Worm (Caenorhabditis elegans) whole organism, L4/young adult: ENCODE data around the gene cnnm-1.

ENCODE experiments used
- dao-5 ChIP-seq: sonication (generic microtip); optimal IDR thresholded peaks from 2 replicates; lab custom pipeline; 2016; ENCODE audit warnings: missing genotype, missing genetic modification characterization, moderate library complexity, missing compliant biosample characterization
- him-1 ChIP-seq: sonication (generic microtip); optimal IDR thresholded peaks from 2 replicates; lab custom pipeline; 2016; ENCODE audit warnings: missing genotype, missing genetic modification reagents, missing genetic modification characterization, missing compliant biosample characterization

DNA sequence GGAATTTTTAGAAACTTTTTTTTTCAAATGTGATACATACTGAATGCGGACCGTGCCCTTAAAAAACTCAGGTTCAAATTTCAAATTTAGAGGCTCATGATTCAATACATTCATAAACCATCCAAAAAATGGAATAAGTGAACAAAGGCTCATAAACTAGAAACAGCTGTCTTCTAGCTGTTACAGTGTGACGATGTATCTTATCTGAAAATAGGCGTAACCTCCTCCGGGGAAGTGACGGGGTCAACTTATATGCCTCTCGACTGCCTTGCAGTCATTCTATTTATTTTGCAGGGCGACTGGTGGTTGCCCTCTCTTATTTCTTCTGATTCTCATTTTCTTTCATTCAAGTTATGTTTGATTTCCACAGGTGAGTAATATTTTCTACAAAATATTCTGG is 9.4 kb upstream of the cnnm-1 start, which contains the start of gene Y116A8B.1:
- no peak for TF ChIP-seq him-1 (tag; lab: Kevin White, UChicago)
- TF ChIP-seq dao-5, result no peak
